Fruit fly (Drosophila melanogaster) whole organism, embryonic: ENCODE results near the gene Gga.
A peak's percentile ranks its signal among the peaks of the same experiment; 100 is the strongest.

Experiments used
- Ada2b ChIP-seq: fragments of 200-800 bp; sonication (Bioruptor generic); IDR thresholded peaks from 2 replicates; pipeline ENCODE4 v1.3.6; 2022; ENCODE audit warnings: missing biosample characterization, missing genetic modification characterization
- Atf-2 ChIP-seq: fragments of 200-800 bp; sonication (Bioruptor generic); optimal IDR thresholded peaks from 2 replicates; lab custom pipeline; 2016; ENCODE audit warnings: missing biosample characterization, missing genetic modification characterization
- Atf6 ChIP-seq: fragments of 200-800 bp; sonication (Bioruptor generic); IDR thresholded peaks from 2 replicates; pipeline ENCODE4 v1.3.6; 2022; ENCODE audit warnings: missing biosample characterization, missing genetic modification characterization
- Bdp1 ChIP-seq: fragments of 200-800 bp; sonication (Bioruptor generic); optimal IDR thresholded peaks from 3 replicates; lab custom pipeline; 2016; ENCODE audit warnings: missing biosample characterization, missing genetic modification characterization
- CG10979 ChIP-seq: fragments of 200-800 bp; sonication (Bioruptor generic); optimal IDR thresholded peaks from 2 replicates; lab custom pipeline; 2018; ENCODE audit warnings: missing biosample characterization, mild to moderate bottlenecking, missing genetic modification characterization, moderate library complexity
- CG11504 ChIP-seq: fragments of 200-800 bp; sonication (Bioruptor generic); optimal IDR thresholded peaks from 3 replicates; lab custom pipeline; 2019; ENCODE audit warnings: missing biosample characterization, mild to moderate bottlenecking, missing genetic modification characterization, moderate library complexity
- CG13296 ChIP-seq: fragments of 200-800 bp; sonication (Bioruptor generic); optimal IDR thresholded peaks from 3 replicates; lab custom pipeline; 2018; ENCODE audit warnings: missing biosample characterization, mild to moderate bottlenecking, missing genetic modification characterization
- CG14667 ChIP-seq: fragments of 200-800 bp; sonication (Bioruptor generic); IDR thresholded peaks from 2 replicates; pipeline ENCODE4 v1.3.6; 2022; ENCODE audit warnings: missing biosample characterization, missing genetic modification characterization
- CG15011 ChIP-seq: fragments of 200-800 bp; sonication (Bioruptor generic); optimal IDR thresholded peaks from 3 replicates; lab custom pipeline; 2018; ENCODE audit warnings: missing biosample characterization, mild to moderate bottlenecking, missing genetic modification characterization
- CG18619 ChIP-seq: fragments of 200-800 bp; sonication (Bioruptor generic); optimal IDR thresholded peaks from 3 replicates; lab custom pipeline; 2017; ENCODE audit warnings: missing biosample characterization, mild to moderate bottlenecking, missing genetic modification characterization
- CG2875 ChIP-seq: fragments of 200-800 bp; sonication (Bioruptor generic); optimal IDR thresholded peaks from 2 replicates; lab custom pipeline; 2017; ENCODE audit warnings: missing biosample characterization, mild to moderate bottlenecking, missing genetic modification characterization, missing genetic modification reagents
- CG30020 ChIP-seq: fragments of 200-800 bp; optimal IDR thresholded peaks from 2 replicates; lab custom pipeline; 2019; ENCODE audit warnings: missing biosample characterization, mild to moderate bottlenecking, missing genetic modification characterization, moderate library complexity
- CG3407 ChIP-seq: fragments of 200-800 bp; sonication (Bioruptor generic); optimal IDR thresholded peaks from 2 replicates; lab custom pipeline; 2018; ENCODE audit warnings: missing biosample characterization, mild to moderate bottlenecking, missing genetic modification characterization
- CG4360 ChIP-seq: fragments of 200-800 bp; sonication (Bioruptor generic); IDR thresholded peaks from 2 replicates; pipeline ENCODE4 v1.3.6; 2022; ENCODE audit warnings: missing biosample characterization, missing genetic modification characterization
- CG4617 ChIP-seq: fragments of 200-800 bp; sonication (Bioruptor generic); optimal IDR thresholded peaks from 3 replicates; lab custom pipeline; 2016; ENCODE audit warnings: missing biosample characterization, missing genetic modification characterization, borderline replicate concordance
- CG7839 ChIP-seq: fragments of 200-800 bp; sonication (Bioruptor generic); optimal IDR thresholded peaks from 3 replicates; lab custom pipeline; 2018; ENCODE audit warnings: missing biosample characterization, mild to moderate bottlenecking, missing genetic modification characterization, moderate library complexity
- CG9215 ChIP-seq: fragments of 200-800 bp; sonication (Bioruptor generic); IDR thresholded peaks from 2 replicates; pipeline ENCODE4 v1.3.6; 2022; ENCODE audit warnings: missing biosample characterization, missing genetic modification characterization
- Camta ChIP-seq: fragments of 200-800 bp; sonication (Bioruptor generic); optimal IDR thresholded peaks from 2 replicates; lab custom pipeline; 2016; ENCODE audit warnings: missing biosample characterization, missing genetic modification characterization
- Fer3 ChIP-seq: fragments of 200-800 bp; sonication (Bioruptor generic); optimal IDR thresholded peaks from 2 replicates; lab custom pipeline; 2018; ENCODE audit warnings: missing biosample characterization, mild to moderate bottlenecking, missing genetic modification characterization, moderate library complexity
- H2.0 ChIP-seq: fragments of 200-800 bp; sonication (Bioruptor generic); IDR thresholded peaks from 2 replicates; pipeline ENCODE4 v1.3.6; 2022; ENCODE audit warnings: missing biosample characterization, missing genetic modification characterization
- Hmx ChIP-seq: fragments of 200-800 bp; sonication (Bioruptor generic); optimal IDR thresholded peaks from 2 replicates; lab custom pipeline; 2016; ENCODE audit warnings: missing biosample characterization, missing genetic modification characterization
- Hr3 ChIP-seq: fragments of 200-800 bp; sonication (Bioruptor generic); optimal IDR thresholded peaks from 3 replicates; lab custom pipeline; 2016; ENCODE audit warnings: missing biosample characterization, missing genetic modification characterization
- Hr51 ChIP-seq, 2 experiments: fragments of 200-800 bp; sonication (Bioruptor generic); optimal IDR thresholded peaks; 2 replicates in 1 of 2; 3 replicates in 1 of 2; lab custom pipeline; 2016 to 2018; ENCODE audit warnings: missing biosample characterization in 2 of 2, missing genetic modification characterization in 2 of 2, mild to moderate bottlenecking in 1 of 2, moderate library complexity in 1 of 2
- Hr78 ChIP-seq, 2 experiments: fragments of 200-800 bp in 1 of 2; fragments of >200 bp in 1 of 2; sonication (Bioruptor generic) in 1 of 2; optimal IDR thresholded peaks; 2 replicates each; lab custom pipeline; 2017 to 2019; ENCODE audit warnings: missing biosample characterization in 2 of 2, missing genetic modification characterization in 2 of 2, mild to moderate bottlenecking in 1 of 2, moderate library complexity in 1 of 2
- Lhr ChIP-seq: fragments of 200-800 bp; sonication (Bioruptor generic); optimal IDR thresholded peaks from 3 replicates; lab custom pipeline; 2017; ENCODE audit warnings: mild to moderate bottlenecking, missing biosample characterization, missing genetic modification reagents, missing genetic modification characterization
- MBD-R2 ChIP-seq: fragments of 200-800 bp; sonication (Bioruptor generic); IDR thresholded peaks from 2 replicates; pipeline ENCODE4 v1.3.6; 2022; ENCODE audit warnings: missing biosample characterization, missing genetic modification characterization
- NK7.1 ChIP-seq: fragments of 200-800 bp; sonication (Bioruptor generic); optimal IDR thresholded peaks from 3 replicates; lab custom pipeline; 2016; ENCODE audit warnings: missing biosample characterization, missing genetic modification characterization
- Nf-YB ChIP-seq: fragments of 200-800 bp; sonication (Bioruptor generic); optimal IDR thresholded peaks from 3 replicates; lab custom pipeline; 2019; ENCODE audit warnings: missing biosample characterization, mild to moderate bottlenecking, missing genetic modification characterization, moderate library complexity
- Nf-YC ChIP-seq: fragments of 200-800 bp; optimal IDR thresholded peaks from 3 replicates; lab custom pipeline; 2019; ENCODE audit warnings: missing biosample characterization, mild to moderate bottlenecking, missing genetic modification characterization, moderate library complexity
- Spps ChIP-seq: fragments of 200-800 bp; sonication (Bioruptor generic); optimal IDR thresholded peaks from 2 replicates; lab custom pipeline; 2018; ENCODE audit warnings: missing biosample characterization, mild to moderate bottlenecking, missing genetic modification characterization
- ap ChIP-seq: fragments of 200-800 bp; sonication (Bioruptor generic); IDR thresholded peaks from 2 replicates; pipeline ENCODE4 v1.3.6; 2022; ENCODE audit warnings: missing biosample characterization, missing genetic modification characterization
- corto ChIP-seq: fragments of 200-800 bp; sonication (Bioruptor generic); optimal IDR thresholded peaks from 2 replicates; lab custom pipeline; 2016; ENCODE audit warnings: missing biosample characterization, mild to moderate bottlenecking, missing genetic modification characterization, moderate library complexity
- croc ChIP-seq: fragments of 200-800 bp; sonication (Bioruptor generic); conservative IDR thresholded peaks from 3 replicates; pipeline ENCODE4 v1.3.6; 2022; ENCODE audit warnings: missing biosample characterization, missing genetic modification characterization
- crp ChIP-seq, 2 experiments: fragments of 200-800 bp; sonication (Bioruptor generic); optimal IDR thresholded peaks; 2 replicates in 1 of 2; 3 replicates in 1 of 2; lab custom pipeline; 2017; ENCODE audit warnings: missing biosample characterization in 2 of 2, missing genetic modification characterization in 2 of 2, mild to moderate bottlenecking in 1 of 2, moderate library complexity in 1 of 2
- cwo ChIP-seq: fragments of 200-800 bp; sonication (Bioruptor generic); optimal IDR thresholded peaks from 3 replicates; lab custom pipeline; 2017; ENCODE audit warnings: missing biosample characterization, missing genetic modification characterization, mild to moderate bottlenecking, moderate library complexity, missing genetic modification reagents
- eyg ChIP-seq: fragments of 200-800 bp; sonication (Bioruptor generic); optimal IDR thresholded peaks from 3 replicates; lab custom pipeline; 2016; ENCODE audit warnings: missing biosample characterization, missing genetic modification characterization
- gcm ChIP-seq: fragments of 200-800 bp; sonication (Bioruptor generic); optimal IDR thresholded peaks from 2 replicates; lab custom pipeline; 2019; ENCODE audit warnings: missing biosample characterization, mild to moderate bottlenecking, missing genetic modification characterization, moderate library complexity
- gfzf ChIP-seq: fragments of 200-800 bp; sonication (Bioruptor generic); optimal IDR thresholded peaks from 2 replicates; lab custom pipeline; 2016; ENCODE audit warnings: missing biosample characterization, mild to moderate bottlenecking, missing genetic modification characterization, moderate library complexity
- jumu ChIP-seq: fragments of 200-800 bp; sonication (Bioruptor generic); optimal IDR thresholded peaks from 3 replicates; lab custom pipeline; 2016; ENCODE audit warnings: missing biosample characterization, missing genetic modification characterization
- mld ChIP-seq: fragments of 200-800 bp; sonication (Bioruptor generic); IDR thresholded peaks from 3 replicates; pipeline ENCODE4 v1.3.6; 2022; ENCODE audit warnings: missing biosample characterization, missing genetic modification characterization; ENCODE audit not compliant: partially characterized antibody
- pum ChIP-seq: fragments of 200-800 bp; sonication (Bioruptor generic); optimal IDR thresholded peaks from 2 replicates; lab custom pipeline; 2016; ENCODE audit warnings: missing biosample characterization, missing genetic modification characterization
- schlank ChIP-seq: fragments of 200-800 bp; sonication (Bioruptor generic); optimal IDR thresholded peaks from 2 replicates; lab custom pipeline; 2018; ENCODE audit warnings: missing biosample characterization, mild to moderate bottlenecking, missing genetic modification characterization
- slp2 ChIP-seq: fragments of 200-800 bp; sonication (Bioruptor generic); optimal IDR thresholded peaks from 2 replicates; lab custom pipeline; 2016; ENCODE audit warnings: missing biosample characterization, missing genetic modification characterization
- trh ChIP-seq: fragments of 200-800 bp; sonication (Bioruptor generic); optimal IDR thresholded peaks from 2 replicates; lab custom pipeline; 2016; ENCODE audit warnings: missing biosample characterization, missing genetic modification characterization
- unpg ChIP-seq: fragments of 200-800 bp; sonication (Bioruptor generic); optimal IDR thresholded peaks from 3 replicates; lab custom pipeline; 2018; ENCODE audit warnings: missing biosample characterization, mild to moderate bottlenecking, missing genetic modification characterization, moderate library complexity
- vnd ChIP-seq: fragments of 200-800 bp; sonication (Bioruptor generic); IDR thresholded peaks from 3 replicates; pipeline ENCODE4 v1.3.6; 2022; ENCODE audit warnings: missing biosample characterization, missing genetic modification characterization; ENCODE audit not compliant: partially characterized antibody
- wor ChIP-seq: fragments of 200-800 bp; sonication (Bioruptor generic); IDR thresholded peaks from 2 replicates; pipeline ENCODE4 v1.3.6; 2022; ENCODE audit warnings: missing biosample characterization, missing genetic modification characterization

Gene Gga

DNA sequence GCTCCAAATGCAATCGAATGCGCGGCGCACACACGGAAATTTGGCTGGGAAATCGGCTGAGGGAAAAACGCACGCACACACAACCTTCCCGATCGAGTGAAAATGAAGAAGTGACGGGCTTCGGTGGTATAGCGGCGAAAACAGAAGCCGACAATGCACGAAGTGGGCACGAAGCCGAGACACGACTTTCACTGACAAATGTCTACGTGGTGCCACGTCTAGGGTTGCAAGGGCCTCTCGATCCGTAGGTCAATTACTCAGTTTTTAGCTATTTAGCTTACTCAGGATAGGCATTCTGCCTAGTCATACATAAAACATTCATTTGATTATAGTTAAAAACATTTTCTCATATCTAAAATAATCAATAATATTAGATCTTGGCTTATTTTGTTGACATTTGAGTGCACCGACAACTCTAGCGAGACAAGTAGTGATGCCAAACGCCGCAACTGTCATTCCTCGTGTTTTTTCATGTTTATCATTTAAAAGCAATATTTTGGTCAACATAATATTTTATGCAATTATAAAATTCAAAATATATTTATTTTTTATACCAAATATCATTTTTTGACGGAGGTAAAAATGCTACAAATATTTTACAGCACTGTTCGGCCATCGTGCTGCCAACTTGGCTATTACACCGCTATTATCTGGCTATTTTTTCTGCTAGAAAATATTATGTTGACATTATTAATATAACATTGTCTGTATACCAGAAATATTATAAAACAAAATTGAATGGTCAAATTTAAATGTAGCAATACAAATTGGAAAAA, 47.1 kb upstream of the Gga start (continued):
- TF ChIP-seq CG18619 (GFP tag; lab: Kevin White, UChicago) (peak; percentile 86), CG10979 (tag; lab: Kevin White, UChicago) (peak; percentile 86), croc (GFP tag; lab: Robert Waterston, UW) (peak; percentile 85), Ada2b (peak; percentile 81), CG3407 (peak; percentile 77), Camta (GFP tag; lab: Kevin White, UChicago) (peak; percentile 72), Bdp1 (peak; percentile 69), gcm (peak; percentile 85), mld (GFP tag; lab: Robert Waterston, UW) (no peak), Fer3 (tag; lab: Kevin White, UChicago) (peak; percentile 92), Spps (tag; lab: Kevin White, UChicago) (peak; percentile 78), CG4360 (GFP tag; lab: Robert Waterston, UW) (0 out of 2 replicates have a peak, but pooled peaks have one; percentile 27), Hr3 (GFP tag; lab: Kevin White, UChicago) (peak; percentile 85), unpg (GFP tag; lab: Kevin White, UChicago) (peak; percentile 92), cwo (GFP tag; lab: Kevin White, UChicago) (peak; percentile 76), ap (GFP tag; lab: Robert Waterston, UW) (peak; percentile 79), Hr51 (GFP tag; optimal IDR thresholded peaks at IDR 0.05; lab: Kevin White, UChicago) (peak; percentile 56 to 88), eyg (GFP tag; lab: Kevin White, UChicago) (no peak), CG4617 (GFP tag; lab: Kevin White, UChicago) (peak; percentile 40), NK7.1 (GFP tag; lab: Kevin White, UChicago) (peak; percentile 13), slp2 (GFP tag; lab: Kevin White, UChicago) (peak; percentile 63), jumu (peak; percentile 53), CG13296 (GFP tag; lab: Kevin White, UChicago) (peak; percentile 87), Lhr (GFP tag; lab: Kevin White, UChicago) (peak; percentile 63), MBD-R2 (GFP tag; lab: Robert Waterston, UW) (peak; percentile 79; the same call in 1 of the 2 replicates), Nf-YB (peak; percentile 73), Atf-2 (GFP tag; lab: Kevin White, UChicago) (peak; percentile 76), schlank (tag; lab: Kevin White, UChicago) (peak; percentile 84), CG15011 (GFP tag; lab: Kevin White, UChicago) (peak; percentile 72), Atf6 (peak; percentile 90), pum (GFP tag; lab: Kevin White, UChicago) (peak; percentile 80), Nf-YC (tag; lab: Kevin White, UChicago) (peak; percentile 79), CG14667 (GFP tag; lab: Robert Waterston, UW) (peak; percentile 80), vnd (GFP tag; lab: Robert Waterston, UW) (0 out of 3 replicates have a peak, but pooled peaks have one; percentile 46), gfzf (GFP tag; lab: Kevin White, UChicago) (no peak), crp (GFP tag; optimal IDR thresholded peaks at IDR 0.05; lab: Kevin White, UChicago) (peak in 1 of 2 experiments; percentile 28), CG7839 (tag; lab: Kevin White, UChicago) (peak; percentile 90), CG11504 (tag; lab: Kevin White, UChicago) (peak; percentile 87), CG9215 (GFP tag; lab: Robert Waterston, UW) (peak; percentile 79), corto (GFP tag; lab: Kevin White, UChicago) (peak; percentile 72), CG2875 (peak; percentile 75), Hmx (GFP tag; lab: Kevin White, UChicago) (peak; percentile 65), trh (GFP tag; lab: Kevin White, UChicago) (peak; percentile 77), H2.0 (peak; percentile 88), CG30020 (peak; percentile 59), wor (GFP tag; lab: Robert Waterston, UW) (peak; percentile 61), Hr78 (GFP tag; optimal IDR thresholded peaks at IDR 0.05; lab: Kevin White, UChicago) (peak in 1 of 2 experiments; percentile 40)
